Fruit fly (Drosophila melanogaster): ENCODE results near the gene MagR.

The MagR gene

DNA sequence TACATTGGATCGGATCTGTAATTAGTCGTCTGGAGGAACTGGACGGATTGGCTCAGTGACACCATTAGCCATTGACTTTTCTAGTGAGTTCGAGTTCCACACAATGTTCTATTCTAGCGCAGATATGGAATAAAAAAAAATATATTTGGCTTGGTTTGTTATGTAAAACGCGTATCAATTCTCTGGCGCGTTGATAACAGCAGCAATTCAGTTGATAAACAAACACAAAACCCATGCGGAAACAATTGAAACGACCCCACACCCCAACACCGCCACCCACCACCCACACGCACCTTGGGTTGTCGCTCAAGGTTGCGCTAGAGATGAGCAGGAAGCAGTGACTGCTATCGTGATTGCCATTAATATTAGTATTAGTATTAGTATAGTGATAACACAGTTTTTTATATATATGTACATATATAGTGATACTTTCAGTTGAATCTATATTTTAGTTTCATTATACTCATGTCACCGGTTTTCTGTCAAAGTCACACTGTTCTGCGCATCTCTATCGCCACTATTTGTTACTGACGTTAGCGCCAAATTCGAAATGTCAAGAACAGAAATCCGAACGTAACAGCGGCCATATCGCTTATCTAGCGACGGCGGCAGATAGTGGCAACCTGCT, 36.4 kb upstream of the MagR start (continued):
- TF ChIP-seq CG4820 (GFP tag; optimal IDR thresholded peaks at IDR 0.05), result peak; percentile 89
- TF ChIP-seq CG12104 (GFP tag; optimal IDR thresholded peaks at IDR 0.05), result peak; percentile 88
- TF ChIP-seq MBD-R2 (GFP tag; IDR thresholded peaks at IDR 0.05), result peak; percentile 87
- no peak for TF ChIP-seq Sin3A (optimal IDR thresholded peaks at IDR 0.05)
- TF ChIP-seq CG10565 (GFP tag; optimal IDR thresholded peaks at IDR 0.05), result peak; percentile 43
- TF ChIP-seq CG2120 (GFP tag; optimal IDR thresholded peaks at IDR 0.05), result peak; percentile 87
- peak; percentile 77 for TF ChIP-seq odd (GFP tag; optimal IDR thresholded peaks at IDR 0.05)
- TF ChIP-seq CG8388 (GFP tag; optimal IDR thresholded peaks at IDR 0.05), result peak; percentile 87
- TF ChIP-seq CG16815 (GFP tag; optimal IDR thresholded peaks at IDR 0.05), result peak; percentile 83
- TF ChIP-seq esg (GFP tag; conservative IDR thresholded peaks at IDR 0.05), result peak; percentile 93
- TF ChIP-seq tup (GFP tag; optimal IDR thresholded peaks at IDR 0.05), result peak; percentile 82
- TF ChIP-seq z (GFP tag; IDR thresholded peaks at IDR 0.05), result 0 out of 3 replicates have a peak, but pooled peaks have one; percentile 19
- TF ChIP-seq Dp (GFP tag; optimal IDR thresholded peaks at IDR 0.05), result peak; percentile 74
- peak; percentile 80 for TF ChIP-seq ewg (GFP tag; optimal IDR thresholded peaks at IDR 0.05)
- TF ChIP-seq fd96Cb (tag; optimal IDR thresholded peaks at IDR 0.05), result peak; percentile 91
- TF ChIP-seq yki (optimal IDR thresholded peaks at IDR 0.05), result no peak
- TF ChIP-seq CG4282 (GFP tag; optimal IDR thresholded peaks at IDR 0.05), result no peak
- TF ChIP-seq HLH4C (GFP tag; IDR thresholded peaks at IDR 0.05; ENCODE audit: partially characterized antibody), result no peak
- TF ChIP-seq org-1 (GFP tag; optimal IDR thresholded peaks at IDR 0.05), result peak; percentile 84
- TF ChIP-seq kay (GFP tag; optimal IDR thresholded peaks at IDR 0.05), result peak; percentile 77
- peak; percentile 92 for TF ChIP-seq CG12659 (GFP tag; optimal IDR thresholded peaks at IDR 0.05)
- TF ChIP-seq ci (GFP tag; IDR thresholded peaks at IDR 0.05), result peak; percentile 88
- peak; percentile 45 for TF ChIP-seq CG7928 (GFP tag; optimal IDR thresholded peaks at IDR 0.05)
- peak; percentile 74 for TF ChIP-seq dmrt11E (tag; optimal IDR thresholded peaks at IDR 0.05)
- TF ChIP-seq schlank (tag; optimal IDR thresholded peaks at IDR 0.05), result peak; percentile 80
- peak in 1 of 3 experiments; percentile 78 for TF ChIP-seq lola (GFP tag; optimal IDR thresholded peaks at IDR 0.05)
- TF ChIP-seq mam (GFP tag; optimal IDR thresholded peaks at IDR 0.05), result peak; percentile 61
- peak in 1 of 2 experiments; percentile 100 for TF ChIP-seq Eip74EF (GFP tag; optimal IDR thresholded peaks at IDR 0.05)
- peak; percentile 89 for TF ChIP-seq CG6272 (GFP tag; IDR thresholded peaks at IDR 0.05)
- peak; percentile 20; the same call in 1 of the 2 replicates for TF ChIP-seq amos (GFP tag; IDR thresholded peaks at IDR 0.05; ENCODE audit: partially characterized antibody)
- TF ChIP-seq Blimp-1 (GFP tag; optimal IDR thresholded peaks at IDR 0.05), result peak; percentile 87
- TF ChIP-seq mld (GFP tag; IDR thresholded peaks at IDR 0.05; ENCODE audit: partially characterized antibody), result no peak
- TF ChIP-seq ftz-f1 (GFP tag; optimal IDR thresholded peaks at IDR 0.05), result peak; percentile 99
- peak; percentile 92 for TF ChIP-seq cas (GFP tag; IDR thresholded peaks at IDR 0.05)
- peak; percentile 93 for TF ChIP-seq CG6175 (GFP tag; IDR thresholded peaks at IDR 0.05)
- TF ChIP-seq CG14667 (GFP tag; IDR thresholded peaks at IDR 0.05), result peak; percentile 89
- TF ChIP-seq kah (GFP tag; optimal IDR thresholded peaks at IDR 0.05), result peak; percentile 67
- TF ChIP-seq Elba2 (GFP tag; optimal IDR thresholded peaks at IDR 0.05), result no peak
- TF ChIP-seq Atf6 (GFP tag; IDR thresholded peaks at IDR 0.05), result peak; percentile 96
- TF ChIP-seq Sox102F (GFP tag; optimal IDR thresholded peaks at IDR 0.05), result peak; percentile 91
- TF ChIP-seq fd64A (GFP tag; optimal IDR thresholded peaks at IDR 0.05), result peak; percentile 29
- peak; percentile 95 for TF ChIP-seq CG6689 (GFP tag; IDR thresholded peaks at IDR 0.05)
- peak; percentile 89 for TF ChIP-seq E2f2 (GFP tag; IDR thresholded peaks at IDR 0.05)
- peak; percentile 79 for TF ChIP-seq CG7271 (tag; optimal IDR thresholded peaks at IDR 0.05)
- peak; percentile 84 for TF ChIP-seq danr (GFP tag; IDR thresholded peaks at IDR 0.05)
- TF ChIP-seq al (GFP tag; IDR thresholded peaks at IDR 0.05), result peak; percentile 94
- TF ChIP-seq caup (GFP tag; optimal IDR thresholded peaks at IDR 0.05; ENCODE audit: severe bottlenecking), result peak; percentile 94
- peak; percentile 82 for TF ChIP-seq CG8359 (GFP tag; optimal IDR thresholded peaks at IDR 0.05; ENCODE audit: borderline replicate concordance)
- TF ChIP-seq CG7372 (GFP tag; IDR thresholded peaks at IDR 0.05), result peak; percentile 92
- TF ChIP-seq fru (optimal IDR thresholded peaks at IDR 0.05), result no peak

Measured in whole organism, embryonic.